Worm (Caenorhabditis elegans) whole organism, mixed stage, embryonic: ENCODE measurements around the gene F56H9.2.

Experiments used
- M03D4.4 ChIP-seq: sonication (generic microtip); optimal IDR thresholded peaks from 2 replicates; lab custom pipeline; 2017; ENCODE audit warnings: mild to moderate bottlenecking, missing genetic modification characterization, missing compliant biosample characterization
- bed-3 ChIP-seq: fragments of 200-800 bp; sonication (Bioruptor generic); optimal IDR thresholded peaks from 3 replicates; lab custom pipeline; 2018; ENCODE audit warnings: mild to moderate bottlenecking, missing genetic modification characterization, moderate library complexity, missing compliant biosample characterization
- blmp-1 ChIP-seq: fragments of 150-350 bp; optimal IDR thresholded peaks from 2 replicates; lab custom pipeline; 2014; ENCODE audit warnings: missing biosample characterization, missing genetic modification characterization
- ceh-39 ChIP-seq: fragments of 150-350 bp; optimal IDR thresholded peaks from 2 replicates; lab custom pipeline; 2014; ENCODE audit warnings: missing biosample characterization, missing genetic modification characterization
- ceh-43 ChIP-seq: fragments of 200-800 bp; sonication (Bioruptor generic); optimal IDR thresholded peaks from 2 replicates; lab custom pipeline; 2018; ENCODE audit warnings: mild to moderate bottlenecking, missing genetic modification characterization, moderate library complexity, missing compliant biosample characterization
- ceh-83 ChIP-seq: fragments of 200-800 bp; sonication (Bioruptor generic); optimal IDR thresholded peaks from 2 replicates; lab custom pipeline; 2018; ENCODE audit warnings: mild to moderate bottlenecking, missing genetic modification characterization, missing compliant biosample characterization
- ces-1 ChIP-seq: fragments of 150-350 bp; optimal IDR thresholded peaks from 2 replicates; lab custom pipeline; 2014; ENCODE audit warnings: missing biosample characterization, missing genetic modification reagents, missing genetic modification characterization
- cnd-1 ChIP-seq: fragments of 200-800 bp; sonication (Bioruptor generic); optimal IDR thresholded peaks from 2 replicates; lab custom pipeline; 2018; ENCODE audit warnings: mild to moderate bottlenecking, missing genetic modification characterization, missing compliant biosample characterization
- drap-1 ChIP-seq: fragments of 200-800 bp; sonication (Bioruptor generic); optimal IDR thresholded peaks from 3 replicates; lab custom pipeline; 2018; ENCODE audit warnings: mild to moderate bottlenecking, missing genetic modification characterization, missing compliant biosample characterization
- elt-1 ChIP-seq: sonication (generic microtip); optimal IDR thresholded peaks from 2 replicates; lab custom pipeline; 2017; ENCODE audit warnings: missing genetic modification characterization, mild to moderate bottlenecking, missing compliant biosample characterization, antibody characterized with exemption, moderate library complexity, borderline replicate concordance; ENCODE audit not compliant: insufficient read depth
- elt-3 ChIP-seq: fragments of 150-350 bp; optimal IDR thresholded peaks from 2 replicates; lab custom pipeline; 2014; ENCODE audit warnings: missing biosample characterization, missing genetic modification characterization
- flh-1 ChIP-seq: fragments of 200-800 bp; sonication (Bioruptor generic); optimal IDR thresholded peaks from 2 replicates; lab custom pipeline; 2018; ENCODE audit warnings: mild to moderate bottlenecking, missing genetic modification characterization, moderate library complexity, missing compliant biosample characterization
- ham-2 ChIP-seq: fragments of 200-800 bp; sonication (Bioruptor generic); optimal IDR thresholded peaks from 2 replicates; lab custom pipeline; 2018; ENCODE audit warnings: mild to moderate bottlenecking, missing genetic modification characterization, missing compliant biosample characterization
- hlh-1 ChIP-seq: fragments of 150-350 bp; optimal IDR thresholded peaks from 2 replicates; lab custom pipeline; 2014; ENCODE audit warnings: missing biosample characterization, missing genetic modification reagents, missing genetic modification characterization
- lin-32 ChIP-seq: fragments of 200-800 bp; sonication (Bioruptor generic); optimal IDR thresholded peaks from 2 replicates; lab custom pipeline; 2018; ENCODE audit warnings: mild to moderate bottlenecking, missing genetic modification characterization, missing compliant biosample characterization
- mab-5 ChIP-seq: fragments of 150-350 bp; optimal IDR thresholded peaks from 2 replicates; lab custom pipeline; 2014; ENCODE audit warnings: missing biosample characterization, missing genetic modification characterization
- mep-1 ChIP-seq: fragments of 150-350 bp; optimal IDR thresholded peaks from 2 replicates; lab custom pipeline; 2017; ENCODE audit warnings: missing biosample characterization, missing genetic modification reagents, missing genetic modification characterization, inconsistent platforms
- mls-2 ChIP-seq: sonication (generic microtip); optimal IDR thresholded peaks from 2 replicates; lab custom pipeline; 2016; ENCODE audit warnings: mild to moderate bottlenecking, missing genetic modification characterization, moderate library complexity, missing compliant biosample characterization
- nhr-12 ChIP-seq: fragments of 150-350 bp; optimal IDR thresholded peaks from 2 replicates; lab custom pipeline; 2014; ENCODE audit warnings: missing biosample characterization, missing genetic modification characterization
- nhr-2 ChIP-seq: fragments of 150-350 bp; optimal IDR thresholded peaks from 2 replicates; lab custom pipeline; 2014; ENCODE audit warnings: missing biosample characterization, missing genetic modification characterization
- nhr-28 ChIP-seq: fragments of 150-350 bp; optimal IDR thresholded peaks from 2 replicates; lab custom pipeline; 2014; ENCODE audit warnings: missing biosample characterization, missing genetic modification characterization
- nhr-76 ChIP-seq: sonication (generic microtip); optimal IDR thresholded peaks from 2 replicates; lab custom pipeline; 2017; ENCODE audit warnings: missing biosample characterization, missing genetic modification characterization
- pha-4 ChIP-seq: fragments of 150-350 bp; optimal IDR thresholded peaks from 2 replicates; lab custom pipeline; 2018; ENCODE audit warnings: missing biosample characterization, missing genetic modification reagents, missing genetic modification characterization
- snpc-4 ChIP-seq: fragments of 150-350 bp; optimal IDR thresholded peaks from 2 replicates; lab custom pipeline; 2014; ENCODE audit warnings: missing biosample characterization, missing genetic modification characterization
- sptf-1 ChIP-seq: sonication (generic microtip); optimal IDR thresholded peaks from 2 replicates; lab custom pipeline; 2017; ENCODE audit warnings: mild to moderate bottlenecking, missing genetic modification characterization, moderate library complexity, missing compliant biosample characterization
- tbx-8 ChIP-seq: fragments of 200-800 bp; sonication (Bioruptor generic); optimal IDR thresholded peaks from 2 replicates; lab custom pipeline; 2018; ENCODE audit warnings: mild to moderate bottlenecking, missing genetic modification characterization, moderate library complexity, missing compliant biosample characterization
- unc-120 ChIP-seq: sonication (generic microtip); optimal IDR thresholded peaks from 2 replicates; lab custom pipeline; 2017; ENCODE audit warnings: missing genetic modification characterization, missing compliant biosample characterization; ENCODE audit not compliant: poor library complexity, severe bottlenecking
- unc-39 ChIP-seq: fragments of 150-350 bp; optimal IDR thresholded peaks from 2 replicates; lab custom pipeline; 2014; ENCODE audit warnings: missing biosample characterization, missing genetic modification characterization
- unc-62 ChIP-seq: fragments of 150-350 bp; optimal IDR thresholded peaks from 2 replicates; lab custom pipeline; 2014; ENCODE audit warnings: missing biosample characterization, missing genetic modification reagents, missing genetic modification characterization
- zip-8 ChIP-seq: fragments of 150-350 bp; optimal IDR thresholded peaks from 2 replicates; lab custom pipeline; 2014; ENCODE audit warnings: missing biosample characterization, missing genetic modification characterization
- ztf-11 ChIP-seq: fragments of 150-350 bp; optimal IDR thresholded peaks from 2 replicates; lab custom pipeline; 2014; ENCODE audit warnings: missing biosample characterization, missing genetic modification characterization

F56H9.2 gene

DNA sequence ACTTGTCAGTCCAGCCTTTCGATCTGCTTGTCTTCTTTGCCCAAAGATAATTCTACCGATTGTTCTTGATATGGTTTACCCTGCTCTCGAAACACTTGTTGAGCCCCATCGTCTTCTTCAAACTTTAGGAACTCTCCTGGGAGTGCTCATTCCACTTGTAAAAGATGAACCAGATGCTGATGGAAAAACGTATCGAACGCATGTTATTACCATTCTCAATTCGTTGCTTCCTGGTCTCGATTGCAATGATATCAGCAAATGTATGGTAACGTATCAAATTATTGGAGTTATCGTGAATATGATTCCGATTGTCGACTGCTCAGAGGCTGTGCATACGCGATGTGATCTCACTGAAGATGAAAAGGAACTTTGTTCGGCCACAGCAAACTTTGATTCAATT, 35.6 kb upstream of the F56H9.2 start:
- TF ChIP-seq tbx-8 (GFP tag; lab: Kevin White, UChicago) (no peak), snpc-4 (tag; lab: Kevin White, UChicago) (no peak), nhr-76 (tag; lab: Kevin White, UChicago) (no peak), elt-3 (tag; lab: Kevin White, UChicago) (no peak), ces-1 (GFP tag; lab: Kevin White, UChicago) (no peak), mab-5 (tag; lab: Kevin White, UChicago) (no peak), ceh-39 (tag; lab: Kevin White, UChicago) (no peak), nhr-2 (tag; lab: Kevin White, UChicago) (no peak), lin-32 (GFP tag; lab: Kevin White, UChicago) (no peak), flh-1 (no peak), ztf-11 (no peak), nhr-12 (no peak), mep-1 (tag; lab: Kevin White, UChicago) (no peak), elt-1 (no peak)

DNA sequence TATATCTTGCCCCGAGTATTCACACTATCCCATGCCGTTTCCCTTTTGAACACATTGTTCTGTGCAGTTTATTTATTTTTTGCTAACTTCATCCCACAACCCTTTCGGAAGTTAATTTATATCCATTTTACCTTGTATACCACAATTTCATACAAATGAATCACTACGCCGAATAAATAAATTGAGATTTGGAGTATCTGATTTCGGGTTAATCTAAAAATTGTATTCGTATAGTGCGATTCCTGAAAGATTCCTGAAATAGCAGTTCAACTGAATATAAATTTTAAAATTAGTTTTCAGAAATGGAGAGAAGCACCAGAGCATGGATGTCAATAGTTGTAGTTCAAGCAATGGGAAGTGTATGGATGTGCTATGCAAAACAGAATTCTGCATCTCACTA, 30.4 kb upstream of the F56H9.2 start, which contains the start of gene erg-28:
erg-28 (plus strand) TSS at position 301 of the 400 bp plus-strand sequence.
- TF ChIP-seq unc-120 (tag; lab: Kevin White, UChicago) (no peak), mep-1 (tag; lab: Kevin White, UChicago) (no peak), mls-2 (tag; lab: Kevin White, UChicago) (no peak), nhr-12 (no peak), sptf-1 (tag; lab: Kevin White, UChicago) (no peak), nhr-76 (tag; lab: Kevin White, UChicago) (no peak), nhr-28 (tag; lab: Kevin White, UChicago) (no peak), tbx-8 (GFP tag; lab: Kevin White, UChicago) (no peak), ham-2 (GFP tag; lab: Kevin White, UChicago) (no peak), elt-1 (no peak), nhr-2 (tag; lab: Kevin White, UChicago) (no peak), flh-1 (no peak)

DNA sequence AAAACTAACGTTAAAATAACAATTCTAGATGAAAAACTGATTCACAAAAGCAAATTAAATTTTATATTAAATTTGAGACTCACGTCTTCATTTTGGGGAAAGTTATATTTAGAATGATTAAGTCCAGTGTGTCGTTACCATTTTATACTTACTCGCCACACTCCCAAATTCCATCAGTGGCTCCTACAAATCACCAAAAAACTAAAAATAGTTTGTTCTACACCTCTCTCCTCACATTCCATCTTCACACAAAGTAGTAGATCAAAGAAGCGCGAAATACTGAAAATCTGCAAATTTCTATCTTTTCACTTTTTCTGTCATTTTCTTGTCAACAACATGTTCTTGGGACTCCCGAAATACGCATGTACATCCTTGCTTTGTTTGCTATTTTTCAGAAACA, 28.6 kb upstream of the F56H9.2 start, which contains the start of gene ZC116.5:
ZC116.5 (minus strand) TSS at position 101 of the 400 bp plus-strand sequence.
- no peak for TF ChIP-seq bed-3 (GFP tag; lab: Kevin White, UChicago)
- no peak for TF ChIP-seq drap-1 (GFP tag; lab: Kevin White, UChicago)
- TF ChIP-seq M03D4.4 (tag; lab: Kevin White, UChicago) = no peak
- no peak for TF ChIP-seq snpc-4 (tag; lab: Kevin White, UChicago)
- no peak for TF ChIP-seq ces-1 (GFP tag; lab: Kevin White, UChicago)
- TF ChIP-seq mep-1 (tag; lab: Kevin White, UChicago) = no peak
- TF ChIP-seq sptf-1 (tag; lab: Kevin White, UChicago) = no peak
- no peak for TF ChIP-seq ceh-43 (GFP tag; lab: Kevin White, UChicago)
- TF ChIP-seq unc-39 = no peak
- TF ChIP-seq ceh-39 (tag; lab: Kevin White, UChicago) = no peak
- TF ChIP-seq unc-62 = no peak
- TF ChIP-seq lin-32 (GFP tag; lab: Kevin White, UChicago) = no peak

DNA sequence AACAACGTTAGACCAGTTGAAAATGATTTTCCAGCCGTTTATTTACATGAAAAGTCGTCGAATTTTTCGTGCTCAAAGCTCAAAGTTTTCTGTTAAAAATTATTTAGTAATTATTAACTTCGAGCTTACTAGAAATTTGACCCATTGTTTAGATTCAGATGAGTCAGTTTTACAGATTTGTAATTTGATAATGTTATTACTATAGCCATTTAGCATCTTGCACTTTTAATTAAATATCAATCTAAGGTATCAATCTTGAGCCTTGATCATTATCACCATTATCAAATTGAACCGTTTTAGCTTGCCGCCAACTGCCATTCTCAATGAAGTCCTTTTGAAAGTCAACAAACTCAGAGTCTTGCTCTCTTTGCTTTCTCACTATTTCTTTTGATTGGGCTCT, 27.9 kb upstream of the F56H9.2 start, which contains the start of gene ZC116.1:
ZC116.1 (plus strand) TSS at position 301 of the 400 bp plus-strand sequence.
- TF ChIP-seq cnd-1 (tag; lab: Kevin White, UChicago) (no peak), pha-4 (tag; lab: Kevin White, UChicago) (no peak), ceh-39 (tag; lab: Kevin White, UChicago) (no peak), nhr-2 (tag; lab: Kevin White, UChicago) (no peak), ceh-43 (GFP tag; lab: Kevin White, UChicago) (no peak), ztf-11 (no peak), blmp-1 (no peak), hlh-1 (tag; lab: Kevin White, UChicago) (no peak)

DNA sequence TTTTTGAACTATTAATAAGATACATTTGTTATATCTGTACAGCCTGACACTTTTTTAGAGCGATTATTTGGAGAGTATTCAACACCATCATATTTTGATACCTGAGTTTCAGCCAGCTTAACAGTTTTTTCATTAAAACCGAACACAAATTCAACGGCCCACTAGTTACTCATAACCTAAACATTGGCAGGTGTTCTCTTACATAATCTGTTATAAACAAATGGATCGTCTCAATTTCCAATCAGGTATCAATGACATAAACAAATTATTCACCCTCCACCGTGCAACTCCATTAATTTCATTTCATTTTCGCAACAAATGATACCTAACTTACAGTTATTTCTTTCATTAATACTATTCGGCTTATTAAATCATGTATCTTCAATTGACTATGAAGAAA, 26.4 kb upstream of the F56H9.2 start, which contains the start of gene cubn-1:
cubn-1 (plus strand) TSS at position 301 of the 400 bp plus-strand sequence.
- TF ChIP-seq zip-8 (no peak), nhr-28 (tag; lab: Kevin White, UChicago) (no peak), M03D4.4 (tag; lab: Kevin White, UChicago) (no peak), mls-2 (tag; lab: Kevin White, UChicago) (no peak), lin-32 (GFP tag; lab: Kevin White, UChicago) (no peak), ham-2 (GFP tag; lab: Kevin White, UChicago) (no peak), mep-1 (tag; lab: Kevin White, UChicago) (no peak), ceh-83 (GFP tag; lab: Kevin White, UChicago) (no peak)
- TF ChIP-seq, all 35 proteins: peak for 0
